Worm (Caenorhabditis elegans) whole organism, L4/young adult: ENCODE results near the gene F35F10.7.

Experiments used
- W03F9.2 ChIP-seq: fragments of 150-350 bp; optimal IDR thresholded peaks from 2 replicates; lab custom pipeline; 2014; ENCODE audit warnings: missing biosample characterization, missing genetic modification characterization
- him-1 ChIP-seq: sonication (generic microtip); optimal IDR thresholded peaks from 2 replicates; lab custom pipeline; 2016; ENCODE audit warnings: missing genotype, missing genetic modification reagents, missing genetic modification characterization, missing compliant biosample characterization

ce11 chrV:3267950-3268349 is 19.3 kb downstream of the F35F10.7 start, which contains the start of gene T28A11.18:
- TF ChIP-seq him-1 (tag; lab: Kevin White, UChicago) = no peak
- no peak for TF ChIP-seq W03F9.2
